Worm (Caenorhabditis elegans): ENCODE measurements around the gene F48F7.5.

F48F7.5 gene

DNA sequence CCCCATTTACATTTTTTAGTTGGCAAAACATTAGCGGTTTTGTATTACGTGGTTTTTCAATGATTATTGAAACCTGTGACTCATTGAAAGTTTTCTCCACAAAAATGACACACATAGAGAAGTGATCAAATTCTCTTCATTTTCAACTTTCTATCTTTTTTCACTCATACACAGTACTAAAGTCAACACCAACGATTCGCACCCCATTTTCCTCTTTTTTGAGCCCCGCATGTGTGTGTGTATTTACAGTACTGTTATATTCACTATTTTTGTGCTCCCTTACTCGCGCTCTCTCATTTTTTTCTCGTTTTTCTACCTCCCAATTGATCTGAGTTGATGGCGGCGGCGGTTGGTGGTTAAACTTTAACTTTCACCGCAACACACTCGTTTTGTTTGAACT, 17.0 kb upstream of the F48F7.5 start:
- no peak for TF ChIP-seq unc-62 (GFP tag; optimal IDR thresholded peaks at IDR 0.05)
- no peak for TF ChIP-seq ces-1 (GFP tag; optimal IDR thresholded peaks at IDR 0.05)
- no peak for TF ChIP-seq unc-39 (tag; optimal IDR thresholded peaks at IDR 0.05)
- TF ChIP-seq ham-2 (GFP tag; optimal IDR thresholded peaks at IDR 0.05): no peak

DNA sequence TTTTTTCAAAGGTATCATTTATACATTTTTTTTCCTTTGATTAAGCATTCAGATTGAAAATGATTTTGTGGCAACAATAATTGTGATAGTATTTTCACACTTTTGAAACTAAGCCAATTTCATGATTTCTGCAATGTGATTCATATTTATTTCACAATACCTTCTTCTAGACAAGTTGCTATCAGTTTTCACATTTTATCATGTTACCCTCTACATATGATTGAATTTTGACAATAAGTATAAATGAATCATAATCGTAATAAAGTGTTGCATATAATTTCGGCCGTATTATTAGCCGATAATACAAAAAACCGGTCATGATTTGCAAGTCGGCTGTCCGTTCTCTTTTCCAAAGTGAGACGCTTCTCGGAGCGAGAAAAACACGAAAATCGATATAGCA, 16.1 kb upstream of the F48F7.5 start:
- TF ChIP-seq M03D4.4 (tag; optimal IDR thresholded peaks at IDR 0.05): no peak
- TF ChIP-seq unc-120 (tag; optimal IDR thresholded peaks at IDR 0.05; ENCODE audit: poor library complexity, severe bottlenecking): no peak
- no peak for TF ChIP-seq mep-1 (tag; optimal IDR thresholded peaks at IDR 0.05)
- TF ChIP-seq mls-2 (tag; optimal IDR thresholded peaks at IDR 0.05): no peak
- no peak for TF ChIP-seq ham-2 (GFP tag; optimal IDR thresholded peaks at IDR 0.05)
- no peak for TF ChIP-seq nhr-2 (tag; optimal IDR thresholded peaks at IDR 0.05)
- TF ChIP-seq elt-3 (tag; optimal IDR thresholded peaks at IDR 0.05): no peak
- TF ChIP-seq nhr-28 (tag; optimal IDR thresholded peaks at IDR 0.05): no peak
- no peak for TF ChIP-seq ceh-39 (tag; optimal IDR thresholded peaks at IDR 0.05)
- TF ChIP-seq sem-2 (GFP tag; optimal IDR thresholded peaks at IDR 0.05): no peak
- no peak for TF ChIP-seq nhr-76 (tag; optimal IDR thresholded peaks at IDR 0.05)
- no peak for TF ChIP-seq zip-8 (tag; optimal IDR thresholded peaks at IDR 0.05)
- no peak for TF ChIP-seq ceh-83 (GFP tag; optimal IDR thresholded peaks at IDR 0.05)

DNA sequence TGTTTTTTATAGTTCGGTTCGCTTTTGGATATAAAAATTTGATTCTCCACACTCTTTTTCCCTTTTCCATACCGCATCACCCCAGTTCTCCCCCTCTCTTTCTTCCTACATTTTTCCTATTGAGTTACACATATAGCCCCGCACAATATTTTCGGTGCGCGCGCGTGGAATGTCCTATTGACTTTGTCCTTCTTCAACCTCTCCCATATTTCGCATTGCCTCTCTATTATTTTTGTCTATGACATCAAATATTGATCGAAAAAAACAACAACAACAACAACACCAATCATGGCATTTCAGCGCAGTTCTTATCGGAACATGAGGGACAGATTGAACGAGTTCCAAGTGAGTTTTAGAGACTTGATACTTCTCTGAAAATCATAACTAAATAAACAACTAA, 15.6 kb upstream of the F48F7.5 start, which contains the start of gene syx-2:
syx-2 (plus strand) TSS at position 301 of the 400 bp plus-strand sequence.
- TF ChIP-seq mab-5 (tag; optimal IDR thresholded peaks at IDR 0.05) (no peak), unc-39 (tag; optimal IDR thresholded peaks at IDR 0.05) (no peak), blmp-1 (tag; optimal IDR thresholded peaks at IDR 0.05) (no peak)

DNA sequence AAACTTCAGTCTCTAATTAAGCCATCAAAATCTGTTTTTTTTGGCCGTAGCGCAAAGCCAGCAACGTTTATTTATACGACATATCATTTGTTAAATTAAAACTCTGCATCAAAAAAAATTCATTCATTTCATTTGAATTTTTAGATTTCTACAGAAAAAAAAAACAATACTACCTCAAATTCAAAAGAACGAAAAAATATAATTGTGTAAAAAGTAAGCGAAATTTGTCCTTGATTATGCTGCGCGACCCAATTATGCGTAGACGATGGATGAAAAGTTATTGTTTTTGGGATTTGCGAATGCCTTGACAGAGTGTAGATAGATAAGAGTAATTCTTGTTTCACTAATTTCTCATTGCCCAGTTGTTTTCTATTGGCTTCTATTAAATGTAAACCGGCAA, 12.2 kb upstream of the F48F7.5 start, which contains the start of gene F48F7.3:
F48F7.3 (plus strand) TSS at position 301 of the 400 bp plus-strand sequence.
- TF ChIP-seq lin-32 (GFP tag; optimal IDR thresholded peaks at IDR 0.05): no peak
- no peak for TF ChIP-seq mab-5 (tag; optimal IDR thresholded peaks at IDR 0.05)
- no peak for TF ChIP-seq mep-1 (tag; optimal IDR thresholded peaks at IDR 0.05)
- no peak for TF ChIP-seq bed-3 (GFP tag; optimal IDR thresholded peaks at IDR 0.05)
- no peak for TF ChIP-seq mls-2 (tag; optimal IDR thresholded peaks at IDR 0.05)
- no peak for TF ChIP-seq ceh-39 (tag; optimal IDR thresholded peaks at IDR 0.05)
- TF ChIP-seq pha-4 (tag; optimal IDR thresholded peaks at IDR 0.05): no peak
- TF ChIP-seq lin-13 (tag; optimal IDR thresholded peaks at IDR 0.05): no peak
- no peak for TF ChIP-seq lsy-2 (tag; optimal IDR thresholded peaks at IDR 0.05)
- TF ChIP-seq blmp-1 (tag; optimal IDR thresholded peaks at IDR 0.05): no peak
- TF ChIP-seq cnd-1 (tag; optimal IDR thresholded peaks at IDR 0.05): no peak
- TF ChIP-seq elt-3 (tag; optimal IDR thresholded peaks at IDR 0.05): no peak
- no peak for TF ChIP-seq ham-2 (GFP tag; optimal IDR thresholded peaks at IDR 0.05)

DNA sequence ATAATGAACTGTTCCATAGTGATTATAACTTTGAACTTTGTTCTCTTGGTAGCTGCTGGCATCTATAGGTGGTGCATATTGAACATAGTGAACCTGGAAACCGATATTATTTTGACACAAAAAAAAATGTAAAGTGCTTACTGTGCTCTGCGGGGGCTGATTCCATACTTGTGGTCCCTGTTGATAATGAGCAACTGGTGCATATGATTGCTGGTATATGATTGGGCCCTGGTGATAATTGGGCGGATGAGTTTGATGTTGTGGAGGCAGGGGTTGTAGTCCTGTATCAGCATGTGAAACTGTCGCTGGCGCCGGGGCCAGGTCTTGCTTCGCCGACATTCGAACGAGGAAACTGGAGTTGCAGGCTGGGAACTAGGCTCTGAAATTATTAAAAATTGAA, 7.2 kb upstream of the F48F7.5 start, which contains the start of gene pqn-39:
pqn-39 (minus strand) TSS at position 385 of the 400 bp plus-strand sequence.
- TF ChIP-seq unc-39 (tag; optimal IDR thresholded peaks at IDR 0.05) (no peak), cnd-1 (tag; optimal IDR thresholded peaks at IDR 0.05) (no peak), lin-32 (GFP tag; optimal IDR thresholded peaks at IDR 0.05) (no peak), mep-1 (tag; optimal IDR thresholded peaks at IDR 0.05) (no peak), sptf-1 (tag; optimal IDR thresholded peaks at IDR 0.05) (no peak), flh-1 (GFP tag; optimal IDR thresholded peaks at IDR 0.05) (no peak), zip-8 (tag; optimal IDR thresholded peaks at IDR 0.05) (no peak), bed-3 (GFP tag; optimal IDR thresholded peaks at IDR 0.05) (no peak), lin-13 (tag; optimal IDR thresholded peaks at IDR 0.05) (no peak), nhr-28 (tag; optimal IDR thresholded peaks at IDR 0.05) (no peak), mab-5 (tag; optimal IDR thresholded peaks at IDR 0.05) (no peak), nhr-76 (tag; optimal IDR thresholded peaks at IDR 0.05) (no peak), pha-4 (tag; optimal IDR thresholded peaks at IDR 0.05) (no peak), mls-2 (tag; optimal IDR thresholded peaks at IDR 0.05) (no peak), sem-2 (GFP tag; optimal IDR thresholded peaks at IDR 0.05) (no peak), unc-62 (GFP tag; optimal IDR thresholded peaks at IDR 0.05) (no peak), nhr-2 (tag; optimal IDR thresholded peaks at IDR 0.05) (no peak)

DNA sequence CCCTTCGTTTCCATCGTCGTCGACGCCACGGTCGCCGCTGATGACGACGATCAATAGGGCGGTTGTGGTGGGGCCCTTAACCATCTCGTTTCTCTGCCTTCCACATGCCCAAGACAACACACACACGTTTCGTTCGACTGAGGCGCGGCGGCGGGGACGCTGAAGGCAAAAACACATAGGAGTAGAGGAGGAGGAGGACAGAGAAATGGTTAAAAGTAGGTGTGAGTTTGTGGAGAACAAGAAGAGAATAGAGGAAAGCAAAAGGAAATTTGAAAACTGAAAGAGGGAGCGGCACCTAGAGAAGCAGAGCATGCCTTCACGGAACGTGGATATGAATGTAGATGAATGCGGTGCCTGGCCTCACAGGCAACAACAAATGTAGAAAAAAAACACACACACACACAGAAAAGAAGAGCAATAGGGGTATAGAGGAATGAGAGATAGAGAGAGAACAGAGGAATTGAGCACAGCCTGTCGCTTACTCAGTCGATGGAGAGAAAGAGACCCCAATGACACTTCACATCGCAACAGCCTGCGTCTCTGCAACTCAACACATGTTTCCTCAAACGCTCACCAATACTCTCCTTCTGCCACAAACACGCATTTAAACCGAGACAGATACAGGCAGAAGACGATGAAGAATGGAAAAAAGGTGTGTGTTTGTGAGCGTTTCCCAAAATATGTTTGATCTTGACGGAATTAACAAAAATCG, 6.0 kb upstream of the F48F7.5 start:
- TF ChIP-seq elt-3 (tag; optimal IDR thresholded peaks at IDR 0.05) (no peak), mep-1 (tag; optimal IDR thresholded peaks at IDR 0.05) (peak; percentile 43), bed-3 (GFP tag; optimal IDR thresholded peaks at IDR 0.05) (no peak), nhr-2 (tag; optimal IDR thresholded peaks at IDR 0.05) (no peak), sptf-1 (tag; optimal IDR thresholded peaks at IDR 0.05) (no peak), ham-2 (GFP tag; optimal IDR thresholded peaks at IDR 0.05) (no peak), lin-32 (GFP tag; optimal IDR thresholded peaks at IDR 0.05) (no peak), flh-1 (GFP tag; optimal IDR thresholded peaks at IDR 0.05) (no peak), nhr-12 (tag; optimal IDR thresholded peaks at IDR 0.05) (no peak), lin-13 (tag; optimal IDR thresholded peaks at IDR 0.05) (peak; percentile 23), nhr-76 (tag; optimal IDR thresholded peaks at IDR 0.05) (no peak), lsy-2 (tag; optimal IDR thresholded peaks at IDR 0.05) (no peak), ceh-83 (GFP tag; optimal IDR thresholded peaks at IDR 0.05) (no peak), mls-2 (tag; optimal IDR thresholded peaks at IDR 0.05) (peak; percentile 18), hlh-1 (tag; optimal IDR thresholded peaks at IDR 0.05) (peak; percentile 86), ztf-11 (tag; optimal IDR thresholded peaks at IDR 0.05) (no peak), ces-1 (GFP tag; optimal IDR thresholded peaks at IDR 0.05) (no peak), drap-1 (GFP tag; optimal IDR thresholded peaks at IDR 0.05) (peak; percentile 18), ceh-39 (tag; optimal IDR thresholded peaks at IDR 0.05) (peak; percentile 74), snpc-4 (tag; optimal IDR thresholded peaks at IDR 0.05) (no peak), blmp-1 (tag; optimal IDR thresholded peaks at IDR 0.05) (no peak), mab-5 (tag; optimal IDR thresholded peaks at IDR 0.05) (no peak), pha-4 (tag; optimal IDR thresholded peaks at IDR 0.05) (peak; percentile 62), cnd-1 (tag; optimal IDR thresholded peaks at IDR 0.05) (peak; percentile 49), zip-8 (tag; optimal IDR thresholded peaks at IDR 0.05) (no peak), unc-39 (tag; optimal IDR thresholded peaks at IDR 0.05) (no peak), sem-2 (GFP tag; optimal IDR thresholded peaks at IDR 0.05) (no peak), ceh-43 (GFP tag; optimal IDR thresholded peaks at IDR 0.05) (no peak), unc-62 (GFP tag; optimal IDR thresholded peaks at IDR 0.05) (peak; percentile 85), nhr-237 (tag; optimal IDR thresholded peaks at IDR 0.05) (no peak)
